Worm (Caenorhabditis elegans) whole organism, L1 larva: ENCODE measurements around the gene C17H12.8.

Experiments
- C04F5.9 ChIP-seq: sonication (generic microtip); optimal IDR thresholded peaks from 2 replicates; lab custom pipeline; 2016; ENCODE audit warnings: missing genetic modification characterization, missing compliant biosample characterization
- alr-1 ChIP-seq: fragments of 200-800 bp; sonication (Bioruptor generic); optimal IDR thresholded peaks from 2 replicates; lab custom pipeline; 2018; ENCODE audit warnings: borderline replicate concordance, mild to moderate bottlenecking, missing genetic modification characterization, missing compliant biosample characterization
- aly-2 ChIP-seq: fragments of 150-350 bp; optimal IDR thresholded peaks from 2 replicates; lab custom pipeline; 2014; ENCODE audit warnings: missing biosample characterization, missing genetic modification characterization
- ama-1 ChIP-seq: fragments of 150-350 bp; optimal IDR thresholded peaks from 2 replicates; lab custom pipeline; 2014
- blmp-1 ChIP-seq: fragments of 150-350 bp; optimal IDR thresholded peaks from 2 replicates; lab custom pipeline; 2014; ENCODE audit warnings: missing biosample characterization, missing genetic modification characterization
- ceh-63 ChIP-seq: fragments of 200-800 bp; sonication (Bioruptor generic); optimal IDR thresholded peaks from 2 replicates; lab custom pipeline; 2018; ENCODE audit warnings: mild to moderate bottlenecking, missing genetic modification characterization, missing compliant biosample characterization
- ceh-88 ChIP-seq: fragments of 200-800 bp; sonication (Bioruptor generic); IDR thresholded peaks from 2 replicates; pipeline ENCODE4 v1.3.6; 2022; ENCODE audit warnings: missing genetic modification characterization, missing compliant biosample characterization
- ceh-90 ChIP-seq: sonication (generic microtip); optimal IDR thresholded peaks from 2 replicates; lab custom pipeline; 2016; ENCODE audit warnings: missing genetic modification characterization, missing compliant biosample characterization
- ces-1 ChIP-seq: fragments of 150-350 bp; optimal IDR thresholded peaks from 2 replicates; lab custom pipeline; 2014; ENCODE audit warnings: missing biosample characterization, missing genetic modification reagents, missing genetic modification characterization
- efl-3 ChIP-seq: fragments of 200-800 bp; sonication (Bioruptor generic); optimal IDR thresholded peaks from 2 replicates; lab custom pipeline; 2018; ENCODE audit warnings: mild to moderate bottlenecking, missing genetic modification characterization, missing compliant biosample characterization
- elt-3 ChIP-seq, 6 experiments: fragments of 150-350 bp in 1 of 6; sonication (generic microtip); optimal IDR thresholded peaks; 2 replicates each; lab custom pipeline; 2017 to 2018; ENCODE audit warnings: missing biosample characterization in 6 of 6, missing genetic modification characterization in 6 of 6, inconsistent platforms in 1 of 6
- ets-5 ChIP-seq: fragments of 200-800 bp; sonication (Bioruptor generic); IDR thresholded peaks from 2 replicates; pipeline ENCODE4 v1.3.6; 2022; ENCODE audit warnings: missing genetic modification characterization, missing compliant biosample characterization
- fkh-10 ChIP-seq: sonication (generic microtip); optimal IDR thresholded peaks from 2 replicates; lab custom pipeline; 2017; ENCODE audit warnings: missing biosample characterization, missing genetic modification reagents, missing genetic modification characterization
- fkh-4 ChIP-seq: sonication (generic microtip); optimal IDR thresholded peaks from 2 replicates; lab custom pipeline; 2016; ENCODE audit warnings: missing compliant biosample characterization, missing genetic modification characterization, borderline replicate concordance
- grh-1 ChIP-seq: fragments of 200-800 bp; sonication (Bioruptor generic); IDR thresholded peaks from 2 replicates; pipeline ENCODE4 v1.3.6; 2022; ENCODE audit warnings: missing genetic modification reagents, missing genetic modification characterization, missing compliant biosample characterization
- hlh-17 ChIP-seq: fragments of 200-800 bp; sonication (Bioruptor generic); optimal IDR thresholded peaks from 2 replicates; lab custom pipeline; 2018; ENCODE audit warnings: missing genetic modification characterization, mild to moderate bottlenecking, missing compliant biosample characterization, moderate library complexity, borderline replicate concordance
- hlh-4 ChIP-seq: sonication (generic microtip); optimal IDR thresholded peaks from 2 replicates; lab custom pipeline; 2016; ENCODE audit warnings: mild to moderate bottlenecking, missing genetic modification characterization, missing compliant biosample characterization
- irx-1 ChIP-seq: sonication (generic microtip); optimal IDR thresholded peaks from 2 replicates; lab custom pipeline; 2016; ENCODE audit warnings: missing genetic modification characterization, missing compliant biosample characterization
- isw-1 ChIP-seq: fragments of 200-800 bp; sonication (Bioruptor generic); IDR thresholded peaks from 2 replicates; pipeline ENCODE4 v1.3.6; 2022; ENCODE audit warnings: missing genetic modification characterization, missing compliant biosample characterization
- jun-1 ChIP-seq: fragments of 150-350 bp; optimal IDR thresholded peaks from 2 replicates; lab custom pipeline; 2014; ENCODE audit warnings: missing biosample characterization, missing genetic modification reagents, missing genetic modification characterization
- lin-35 ChIP-seq, 2 experiments: fragments of 150-350 bp; optimal IDR thresholded peaks; 2 replicates each; lab custom pipeline; 2014; ENCODE audit warnings: missing biosample characterization in 2 of 2, missing genetic modification characterization in 2 of 2, missing genetic modification reagents in 2 of 2
- lin-39 ChIP-seq: fragments of 150-350 bp; optimal IDR thresholded peaks from 2 replicates; lab custom pipeline; 2014; ENCODE audit warnings: missing biosample characterization, missing genetic modification reagents, missing genetic modification characterization
- lir-3 ChIP-seq: sonication (generic microtip); optimal IDR thresholded peaks from 2 replicates; lab custom pipeline; 2016; ENCODE audit warnings: mild to moderate bottlenecking, missing genetic modification characterization, moderate library complexity, missing compliant biosample characterization; ENCODE audit not compliant: poor library complexity
- lsy-2 ChIP-seq, 2 experiments: fragments of 150-350 bp; optimal IDR thresholded peaks; 2 replicates each; lab custom pipeline; 2014; ENCODE audit warnings: missing biosample characterization in 2 of 2, missing genetic modification characterization in 2 of 2
- mab-9 ChIP-seq: fragments of 200-800 bp; sonication (Bioruptor generic); IDR thresholded peaks from 2 replicates; pipeline ENCODE4 v1.3.6; 2022; ENCODE audit warnings: missing genetic modification reagents, missing genetic modification characterization, missing compliant biosample characterization
- mdl-1 ChIP-seq, 2 experiments: fragments of 150-350 bp; optimal IDR thresholded peaks; 2 replicates each; lab custom pipeline; 2014 to 2017; ENCODE audit warnings: missing biosample characterization in 2 of 2, missing genetic modification characterization in 2 of 2, inconsistent platforms in 1 of 2
- nhr-11 ChIP-seq: fragments of 150-350 bp; optimal IDR thresholded peaks from 2 replicates; lab custom pipeline; 2014; ENCODE audit warnings: missing biosample characterization, missing genetic modification characterization
- nhr-20 ChIP-seq: sonication (generic microtip); optimal IDR thresholded peaks from 2 replicates; lab custom pipeline; 2016; ENCODE audit warnings: mild to moderate bottlenecking, missing genetic modification characterization, missing compliant biosample characterization
- nhr-237 ChIP-seq: fragments of 150-350 bp; optimal IDR thresholded peaks from 2 replicates; lab custom pipeline; 2014; ENCODE audit warnings: missing biosample characterization, missing genetic modification characterization
- nhr-28 ChIP-seq: fragments of 150-350 bp; optimal IDR thresholded peaks from 2 replicates; lab custom pipeline; 2014; ENCODE audit warnings: missing biosample characterization, missing genetic modification characterization
- nhr-71 ChIP-seq: sonication (generic microtip); optimal IDR thresholded peaks from 2 replicates; lab custom pipeline; 2016; ENCODE audit warnings: mild to moderate bottlenecking, missing genetic modification characterization, moderate library complexity, missing compliant biosample characterization
- nhr-76 ChIP-seq: sonication (generic microtip); optimal IDR thresholded peaks from 2 replicates; lab custom pipeline; 2017; ENCODE audit warnings: missing biosample characterization, missing genetic modification characterization
- nhr-90 ChIP-seq: sonication (generic microtip); optimal IDR thresholded peaks from 2 replicates; lab custom pipeline; 2016; ENCODE audit warnings: mild to moderate bottlenecking, missing genetic modification characterization, missing compliant biosample characterization; ENCODE audit not compliant: poor library complexity
- pag-3 ChIP-seq: sonication (generic microtip); optimal IDR thresholded peaks from 2 replicates; lab custom pipeline; 2017; ENCODE audit warnings: missing genetic modification characterization, mild to moderate bottlenecking, missing compliant biosample characterization, antibody characterized with exemption, borderline replicate concordance; ENCODE audit not compliant: insufficient read depth
- pqm-1 ChIP-seq: sonication (generic microtip); optimal IDR thresholded peaks from 3 replicates; lab custom pipeline; 2017; ENCODE audit warnings: missing biosample characterization, missing genetic modification characterization
- rnt-1 ChIP-seq: sonication (generic microtip); optimal IDR thresholded peaks from 2 replicates; lab custom pipeline; 2016; ENCODE audit warnings: mild to moderate bottlenecking, missing genetic modification characterization, moderate library complexity, missing compliant biosample characterization
- snpc-4 ChIP-seq: fragments of 150-350 bp; optimal IDR thresholded peaks from 2 replicates; lab custom pipeline; 2014; ENCODE audit warnings: missing biosample characterization, missing genetic modification characterization
- sox-4 ChIP-seq: sonication (generic microtip); optimal IDR thresholded peaks from 2 replicates; lab custom pipeline; 2016; ENCODE audit warnings: missing genetic modification characterization, missing compliant biosample characterization
- swsn-7 ChIP-seq: sonication (generic microtip); optimal IDR thresholded peaks from 2 replicates; lab custom pipeline; 2016; ENCODE audit warnings: missing genetic modification characterization, missing compliant biosample characterization
- tbx-2 ChIP-seq: sonication (generic microtip); optimal IDR thresholded peaks from 2 replicates; lab custom pipeline; 2016; ENCODE audit warnings: missing genetic modification characterization, missing compliant biosample characterization
- tlp-1 ChIP-seq: fragments of 150-350 bp; optimal IDR thresholded peaks from 2 replicates; lab custom pipeline; 2014; ENCODE audit warnings: missing biosample characterization, missing genetic modification characterization
- unc-62 ChIP-seq: fragments of 150-350 bp; optimal IDR thresholded peaks from 2 replicates; lab custom pipeline; 2014; ENCODE audit warnings: missing biosample characterization, missing genetic modification reagents, missing genetic modification characterization
- unc-86 ChIP-seq: sonication (generic microtip); optimal IDR thresholded peaks from 2 replicates; lab custom pipeline; 2016; ENCODE audit warnings: missing genetic modification characterization, missing compliant biosample characterization
- xbp-1 ChIP-seq: sonication (generic microtip); optimal IDR thresholded peaks from 2 replicates; lab custom pipeline; 2016; ENCODE audit warnings: missing genetic modification characterization, missing compliant biosample characterization
- zag-1 ChIP-seq: fragments of 150-350 bp; optimal IDR thresholded peaks from 2 replicates; lab custom pipeline; 2014; ENCODE audit warnings: missing biosample characterization, missing genetic modification characterization
- zip-4 ChIP-seq: fragments of 200-800 bp; sonication (Bioruptor generic); optimal IDR thresholded peaks from 2 replicates; lab custom pipeline; 2018; ENCODE audit warnings: mild to moderate bottlenecking, missing genetic modification characterization, moderate library complexity, missing compliant biosample characterization

The C17H12.8 gene

DNA sequence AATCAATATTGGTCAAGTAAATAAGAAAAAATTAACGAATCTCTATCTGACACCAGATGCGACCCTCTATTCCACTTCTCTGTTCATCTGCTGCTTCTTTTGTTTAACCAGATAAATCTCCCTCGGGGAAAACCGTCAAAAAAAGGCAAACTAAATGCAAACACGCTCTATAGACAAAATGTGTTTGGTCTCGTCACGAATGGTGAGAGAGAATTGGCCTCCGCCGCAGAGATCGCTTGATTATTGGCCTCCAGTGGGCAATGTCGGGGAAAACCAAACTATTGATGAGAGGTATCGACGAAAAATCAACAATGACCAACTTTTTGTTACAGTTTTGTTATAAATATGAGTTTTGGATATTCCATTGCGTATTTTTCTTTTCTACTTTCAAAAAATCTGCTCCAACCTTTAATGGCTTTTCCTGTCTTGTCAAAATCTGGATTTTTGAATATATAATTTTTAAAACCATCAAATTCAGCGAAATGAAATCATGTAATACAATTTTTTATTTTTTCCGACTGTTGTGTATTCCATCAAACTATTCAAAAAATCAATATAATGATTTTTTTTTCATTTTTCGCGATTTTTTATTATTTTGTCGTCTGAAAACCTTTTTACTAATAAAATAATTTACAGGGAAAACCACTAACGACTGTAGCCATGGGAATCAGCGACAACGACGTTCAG lies 27.9 kb upstream of the C17H12.8 start, which contains the start of the genes C17H12.2 and vha-8 (continued):
- TF ChIP-seq nhr-20 (tag; lab: Kevin White, UChicago) (peak; percentile 95), ceh-88 (GFP tag; lab: Robert Waterston, UW) (no peak; the same call in 1 of the 2 replicates), C04F5.9 (tag; lab: Kevin White, UChicago) (peak; percentile 76), hlh-17 (GFP tag; lab: Kevin White, UChicago) (no peak), lin-35 (GFP tag; optimal IDR thresholded peaks at IDR 0.05; lab: Kevin White, UChicago) (peak; percentile 90 to 94), zag-1 (tag; lab: Kevin White, UChicago) (peak; percentile 75), pag-3 (tag; lab: Kevin White, UChicago) (peak; percentile 66), ama-1 (lab: Kevin White, UChicago) (peak; percentile 29), lsy-2 (tag; optimal IDR thresholded peaks at IDR 0.05; lab: Kevin White, UChicago) (peak; percentile 93 to 96), tlp-1 (tag; lab: Kevin White, UChicago) (no peak), lin-39 (tag; lab: Kevin White, UChicago) (peak; percentile 78), sox-4 (tag; lab: Kevin White, UChicago) (no peak), alr-1 (tag; lab: Kevin White, UChicago) (no peak)
- TF ChIP-seq, all 84 proteins: peak for 63

DNA sequence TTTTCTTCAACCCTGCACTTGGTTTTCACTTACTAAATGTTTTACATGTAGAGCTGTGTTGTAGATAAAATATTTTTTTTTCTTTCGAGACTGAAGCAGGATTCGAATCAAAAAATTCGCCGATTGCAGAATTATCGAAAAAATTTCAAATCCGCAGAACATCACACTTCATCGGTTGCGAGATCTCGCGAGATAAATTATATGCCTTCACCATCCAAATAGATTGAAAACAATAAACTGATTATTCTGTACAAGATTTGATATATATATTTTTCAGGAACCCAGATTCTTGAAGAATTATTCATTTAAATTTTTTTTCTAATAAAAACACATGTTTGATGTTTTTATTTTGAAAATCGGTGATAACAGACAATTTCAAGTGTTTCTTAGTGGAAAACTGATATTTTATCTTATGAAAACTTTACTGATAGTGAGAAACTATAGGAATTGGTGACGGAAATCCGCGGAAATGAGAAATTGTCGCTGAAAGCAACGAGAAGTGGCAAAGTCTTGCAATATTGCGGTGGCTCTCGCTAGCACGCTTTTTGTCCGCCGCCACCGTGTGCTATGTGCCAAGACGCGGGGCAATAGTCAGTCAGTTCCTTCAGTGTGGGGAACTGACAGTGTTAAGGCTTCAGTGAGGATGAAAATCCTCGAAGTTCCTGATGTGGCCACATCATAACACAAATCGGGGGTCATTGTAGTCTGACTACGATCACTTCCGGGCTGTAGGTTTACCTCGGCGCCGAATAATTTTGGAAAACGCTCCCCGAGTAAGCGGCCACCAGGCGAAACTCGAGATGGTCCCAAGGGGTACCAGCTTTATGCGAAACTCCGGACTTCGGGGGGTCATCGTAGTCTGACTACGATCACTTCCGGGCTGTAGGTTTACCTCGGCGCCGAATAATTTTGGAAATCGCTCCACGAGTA lies 25.9 kb upstream of the C17H12.8 start:
- TF ChIP-seq ces-1 (GFP tag; lab: Kevin White, UChicago) (no peak), unc-86 (tag; lab: Kevin White, UChicago) (no peak), lin-35 (GFP tag; optimal IDR thresholded peaks at IDR 0.05; lab: Kevin White, UChicago) (peak in 1 of 2 experiments; percentile 21), C04F5.9 (tag; lab: Kevin White, UChicago) (no peak), ceh-90 (tag; lab: Kevin White, UChicago) (no peak), nhr-11 (tag; lab: Kevin White, UChicago) (no peak), nhr-20 (tag; lab: Kevin White, UChicago) (peak; percentile 32), hlh-17 (GFP tag; lab: Kevin White, UChicago) (no peak), fkh-10 (GFP tag; lab: Kevin White, UChicago) (no peak), zip-4 (GFP tag; lab: Kevin White, UChicago) (no peak), lir-3 (tag; lab: Kevin White, UChicago) (no peak), jun-1 (tag; lab: Kevin White, UChicago) (no peak), nhr-71 (peak; percentile 47), nhr-237 (tag; lab: Kevin White, UChicago) (no peak), tbx-2 (no peak), xbp-1 (tag; lab: Kevin White, UChicago) (no peak), ceh-63 (GFP tag; lab: Kevin White, UChicago) (no peak), blmp-1 (tag; lab: Kevin White, UChicago) (no peak), ets-5 (no peak), mab-9 (no peak), efl-3 (GFP tag; lab: Kevin White, UChicago) (no peak), fkh-4 (tag; lab: Kevin White, UChicago) (no peak), ama-1 (lab: Kevin White, UChicago) (no peak), swsn-7 (tag; lab: Kevin White, UChicago) (no peak), mdl-1 (tag; optimal IDR thresholded peaks at IDR 0.05; lab: Kevin White, UChicago) (no peak), elt-3 (tag; optimal IDR thresholded peaks at IDR 0.05; lab: Kevin White, UChicago) (no peak), hlh-4 (tag; lab: Kevin White, UChicago) (no peak), unc-62 (GFP tag; lab: Kevin White, UChicago) (no peak), nhr-28 (tag; lab: Kevin White, UChicago) (no peak), irx-1 (tag; lab: Kevin White, UChicago) (no peak), isw-1 (GFP tag; lab: Robert Waterston, UW) (no peak), snpc-4 (tag; lab: Kevin White, UChicago) (peak; percentile 49), nhr-90 (tag; lab: Kevin White, UChicago) (peak; percentile 43), nhr-76 (no peak), rnt-1 (tag; lab: Kevin White, UChicago) (no peak), pag-3 (tag; lab: Kevin White, UChicago) (no peak), aly-2 (tag; lab: Kevin White, UChicago) (peak; percentile 74), grh-1 (GFP tag; lab: Robert Waterston, UW) (no peak), pqm-1 (tag; lab: Kevin White, UChicago) (no peak)
